Worm (Caenorhabditis elegans) whole organism, L3 larva: ENCODE data around the gene skr-9.

Experiments used
- ceh-16 ChIP-seq: sonication (generic microtip); optimal IDR thresholded peaks from 2 replicates; lab custom pipeline; 2017; ENCODE audit warnings: missing biosample characterization, missing genetic modification characterization
- ceh-82 ChIP-seq: fragments of 150-350 bp; optimal IDR thresholded peaks from 2 replicates; lab custom pipeline; 2014; ENCODE audit warnings: missing biosample characterization, missing genetic modification characterization
- ceh-9 ChIP-seq: sonication (generic microtip); optimal IDR thresholded peaks from 2 replicates; lab custom pipeline; 2018; ENCODE audit warnings: missing biosample characterization, missing genetic modification characterization
- elt-1 ChIP-seq: fragments of 150-350 bp; optimal IDR thresholded peaks from 2 replicates; lab custom pipeline; 2014; ENCODE audit warnings: missing biosample characterization, missing genetic modification characterization
- elt-2 ChIP-seq: sonication (generic microtip); optimal IDR thresholded peaks from 2 replicates; lab custom pipeline; 2016; ENCODE audit warnings: missing genetic modification reagents, mild to moderate bottlenecking, missing genetic modification characterization, missing compliant biosample characterization
- elt-3 ChIP-seq, 3 experiments: fragments of 150-350 bp in 1 of 3; sonication (generic microtip) in 2 of 3; optimal IDR thresholded peaks; 2 replicates in 2 of 3; 4 replicates in 1 of 3; lab custom pipeline; 2014 to 2017; ENCODE audit warnings: missing biosample characterization in 3 of 3, missing genetic modification characterization in 3 of 3
- lin-39 ChIP-seq: fragments of 150-350 bp; optimal IDR thresholded peaks from 2 replicates; lab custom pipeline; 2018; ENCODE audit warnings: missing biosample characterization, missing genetic modification reagents, missing genetic modification characterization
- nhr-12 ChIP-seq: fragments of 150-350 bp; optimal IDR thresholded peaks from 2 replicates; lab custom pipeline; 2014; ENCODE audit warnings: missing biosample characterization, missing genetic modification characterization
- nhr-237 ChIP-seq: fragments of 150-350 bp; optimal IDR thresholded peaks from 2 replicates; lab custom pipeline; 2014; ENCODE audit warnings: missing biosample characterization, missing genetic modification characterization
- pha-4 ChIP-seq: fragments of 150-350 bp; optimal IDR thresholded peaks from 2 replicates; lab custom pipeline; 2014; ENCODE audit warnings: missing biosample characterization, missing genetic modification reagents, missing genetic modification characterization
- skn-1 ChIP-seq: fragments of 150-350 bp; optimal IDR thresholded peaks from 2 replicates; lab custom pipeline; 2014; ENCODE audit warnings: missing biosample characterization, missing genetic modification characterization
- snpc-4 ChIP-seq: fragments of 150-350 bp; optimal IDR thresholded peaks from 2 replicates; lab custom pipeline; 2014; ENCODE audit warnings: missing biosample characterization, missing genetic modification characterization
- unc-62 ChIP-seq: fragments of 150-350 bp; sonication (generic microtip); optimal IDR thresholded peaks from 4 replicates; lab custom pipeline; 2014; ENCODE audit warnings: missing biosample characterization, missing genetic modification reagents, missing genetic modification characterization

DNA sequence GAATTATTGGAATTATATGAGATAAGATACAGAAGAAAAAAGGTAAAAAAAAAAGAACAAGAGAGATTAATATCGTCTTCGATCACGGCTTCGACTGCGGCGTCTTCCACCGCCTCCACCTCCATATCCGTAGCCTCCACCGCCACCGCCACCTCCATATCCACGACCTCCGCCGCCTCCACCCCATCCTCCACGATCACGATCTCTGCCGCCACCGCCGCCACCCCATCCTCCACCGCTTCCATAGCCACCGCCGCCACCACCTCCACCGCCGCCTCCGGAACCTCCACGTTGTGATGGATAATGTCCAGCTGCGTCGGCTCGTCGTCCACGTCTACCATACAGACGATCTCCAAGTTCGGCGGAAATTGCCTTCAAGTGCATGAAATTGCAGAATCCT lies 46.6 kb upstream of the skr-9 start:
- TF ChIP-seq skn-1 (tag; lab: Kevin White, UChicago) (no peak), ceh-16 (no peak), nhr-12 (tag; lab: Kevin White, UChicago) (no peak), lin-39 (tag; lab: Kevin White, UChicago) (no peak), elt-3 (tag; optimal IDR thresholded peaks at IDR 0.05; lab: Kevin White, UChicago) (no peak), snpc-4 (no peak), unc-62 (no peak), ceh-82 (no peak), elt-2 (tag; lab: Kevin White, UChicago) (no peak), pha-4 (tag; lab: Kevin White, UChicago) (no peak), ceh-9 (tag; lab: Kevin White, UChicago) (no peak), elt-1 (tag; lab: Kevin White, UChicago) (no peak), nhr-237 (tag; lab: Kevin White, UChicago) (no peak)
